Worm (Caenorhabditis elegans) whole organism, mixed stage, embryonic: ENCODE measurements around the gene srv-5.

ENCODE experiments used
- elt-1 ChIP-seq: sonication (generic microtip); optimal IDR thresholded peaks from 2 replicates; lab custom pipeline; 2017; ENCODE audit warnings: missing genetic modification characterization, mild to moderate bottlenecking, missing compliant biosample characterization, antibody characterized with exemption, moderate library complexity, borderline replicate concordance; ENCODE audit not compliant: insufficient read depth
- elt-3 ChIP-seq: fragments of 150-350 bp; optimal IDR thresholded peaks from 2 replicates; lab custom pipeline; 2014; ENCODE audit warnings: missing biosample characterization, missing genetic modification characterization
- lin-13 ChIP-seq: fragments of 150-350 bp; optimal IDR thresholded peaks from 2 replicates; lab custom pipeline; 2014; ENCODE audit warnings: missing biosample characterization, missing genetic modification characterization
- lsy-2 ChIP-seq: fragments of 150-350 bp; optimal IDR thresholded peaks from 2 replicates; lab custom pipeline; 2014; ENCODE audit warnings: missing biosample characterization, missing genetic modification characterization
- nhr-2 ChIP-seq: fragments of 150-350 bp; optimal IDR thresholded peaks from 2 replicates; lab custom pipeline; 2014; ENCODE audit warnings: missing biosample characterization, missing genetic modification characterization
- nhr-76 ChIP-seq: sonication (generic microtip); optimal IDR thresholded peaks from 2 replicates; lab custom pipeline; 2017; ENCODE audit warnings: missing biosample characterization, missing genetic modification characterization
- pha-4 ChIP-seq: fragments of 150-350 bp; optimal IDR thresholded peaks from 2 replicates; lab custom pipeline; 2018; ENCODE audit warnings: missing biosample characterization, missing genetic modification reagents, missing genetic modification characterization
- zip-8 ChIP-seq: fragments of 150-350 bp; optimal IDR thresholded peaks from 2 replicates; lab custom pipeline; 2014; ENCODE audit warnings: missing biosample characterization, missing genetic modification characterization

ce11 chrX:4284470-4284869 lies 32.3 kb downstream of the srv-5 start:
- no peak for TF ChIP-seq lin-13 (tag; lab: Kevin White, UChicago)
- TF ChIP-seq elt-1, result no peak
- no peak for TF ChIP-seq nhr-2 (tag; lab: Kevin White, UChicago)
- no peak for TF ChIP-seq lsy-2
- TF ChIP-seq zip-8 (tag; lab: Kevin White, UChicago), result no peak
- TF ChIP-seq nhr-76, result no peak
- TF ChIP-seq pha-4, result no peak
- TF ChIP-seq elt-3 (tag; lab: Kevin White, UChicago), result no peak
